Fruit fly (Drosophila melanogaster) whole organism, prepupa: ENCODE results near the gene cpo.

Source experiments
- Blimp-1 ChIP-seq: fragments of 200-800 bp; sonication (Bioruptor generic); optimal IDR thresholded peaks from 3 replicates; lab custom pipeline; 2017; ENCODE audit warnings: missing biosample characterization, missing genetic modification characterization, mild to moderate bottlenecking, moderate library complexity, missing genetic modification reagents
- CG11294 ChIP-seq: fragments of 200-800 bp; sonication (Bioruptor generic); IDR thresholded peaks from 2 replicates; pipeline ENCODE4 v1.3.6; 2022; ENCODE audit warnings: missing biosample characterization, missing genetic modification characterization
- CG11762 ChIP-seq: fragments of 200-800 bp; sonication (Bioruptor generic); optimal IDR thresholded peaks from 3 replicates; lab custom pipeline; 2016; ENCODE audit warnings: missing biosample characterization, missing genetic modification characterization; ENCODE audit not compliant: insufficient read depth
- CG11902 ChIP-seq: fragments of 200-800 bp; sonication (Bioruptor generic); optimal IDR thresholded peaks from 3 replicates; lab custom pipeline; 2016; ENCODE audit warnings: missing biosample characterization, missing genetic modification characterization
- CG15336 ChIP-seq: fragments of 200-800 bp; sonication (Bioruptor generic); IDR thresholded peaks from 2 replicates; pipeline ENCODE4 v1.3.6; 2022; ENCODE audit warnings: missing biosample characterization, missing genetic modification characterization
- CG1621 ChIP-seq: fragments of 200-800 bp; sonication (Bioruptor generic); optimal IDR thresholded peaks from 3 replicates; lab custom pipeline; 2018; ENCODE audit warnings: missing biosample characterization, mild to moderate bottlenecking, missing genetic modification characterization
- CG3032 ChIP-seq: fragments of 200-800 bp; optimal IDR thresholded peaks from 2 replicates; lab custom pipeline; 2019; ENCODE audit warnings: missing biosample characterization, mild to moderate bottlenecking, missing genetic modification characterization, moderate library complexity
- CG31627 ChIP-seq: fragments of 200-800 bp; sonication (Bioruptor generic); optimal IDR thresholded peaks from 3 replicates; lab custom pipeline; 2016; ENCODE audit warnings: missing biosample characterization, missing genetic modification characterization
- CG3919 ChIP-seq: fragments of 200-800 bp; sonication (Bioruptor generic); optimal IDR thresholded peaks from 3 replicates; lab custom pipeline; 2016; ENCODE audit warnings: missing biosample characterization, missing genetic modification characterization
- CG4318 ChIP-seq: fragments of 200-800 bp; sonication (Bioruptor generic); optimal IDR thresholded peaks from 3 replicates; lab custom pipeline; 2017; ENCODE audit warnings: missing biosample characterization, mild to moderate bottlenecking, missing genetic modification characterization
- CG6163 ChIP-seq: fragments of 200-800 bp; sonication (Bioruptor generic); IDR thresholded peaks from 3 replicates; pipeline ENCODE4 v1.3.6; 2022; ENCODE audit warnings: missing biosample characterization, missing genetic modification characterization
- CG6792 ChIP-seq: fragments of 200-800 bp; sonication (Bioruptor generic); optimal IDR thresholded peaks from 3 replicates; lab custom pipeline; 2016; ENCODE audit warnings: missing biosample characterization, missing genetic modification characterization
- CG6808 ChIP-seq: fragments of 200-800 bp; sonication (Bioruptor generic); optimal IDR thresholded peaks from 3 replicates; lab custom pipeline; 2017; ENCODE audit warnings: missing biosample characterization, missing genetic modification characterization, mild to moderate bottlenecking, moderate library complexity, missing genetic modification reagents
- CG6854 ChIP-seq: fragments of 200-800 bp; sonication (Bioruptor generic); optimal IDR thresholded peaks from 2 replicates; lab custom pipeline; 2017; ENCODE audit warnings: missing biosample characterization, mild to moderate bottlenecking, missing genetic modification characterization
- CG7368 ChIP-seq: fragments of 200-800 bp; sonication (Bioruptor generic); optimal IDR thresholded peaks from 3 replicates; lab custom pipeline; 2016; ENCODE audit warnings: missing biosample characterization, missing genetic modification characterization
- CG8119 ChIP-seq: fragments of 200-800 bp; sonication (Bioruptor generic); IDR thresholded peaks from 3 replicates; pipeline ENCODE4 v1.3.6; 2022; ENCODE audit warnings: missing biosample characterization, missing genetic modification characterization
- CG8319 ChIP-seq: fragments of 200-800 bp; sonication (Bioruptor generic); optimal IDR thresholded peaks from 3 replicates; lab custom pipeline; 2016; ENCODE audit warnings: missing biosample characterization, missing genetic modification characterization
- CG8632 ChIP-seq: fragments of 200-800 bp; sonication (Bioruptor generic); optimal IDR thresholded peaks from 3 replicates; lab custom pipeline; 2016; ENCODE audit warnings: missing biosample characterization, missing genetic modification characterization
- CG9139 ChIP-seq: fragments of 200-800 bp; sonication (Bioruptor generic); optimal IDR thresholded peaks from 3 replicates; lab custom pipeline; 2017; ENCODE audit warnings: missing biosample characterization, mild to moderate bottlenecking, missing genetic modification characterization
- Eip75B ChIP-seq: fragments of 200-800 bp; sonication (Bioruptor generic); optimal IDR thresholded peaks from 3 replicates; lab custom pipeline; 2016; ENCODE audit warnings: missing biosample characterization, missing genetic modification characterization
- Eip78C ChIP-seq: fragments of 200-800 bp; sonication (Bioruptor generic); peaks from one replicate; lab custom pipeline; 2016; ENCODE audit warnings: missing biosample characterization, missing genetic modification characterization
- Eip93F ChIP-seq: fragments of 200-800 bp; sonication (Bioruptor generic); optimal IDR thresholded peaks from 2 replicates; lab custom pipeline; 2016; ENCODE audit warnings: missing biosample characterization, mild to moderate bottlenecking, missing genetic modification characterization
- Ets21C ChIP-seq: fragments of 200-800 bp; sonication (Bioruptor generic); optimal IDR thresholded peaks from 3 replicates; lab custom pipeline; 2016; ENCODE audit warnings: missing biosample characterization, missing genetic modification characterization
- Gug ChIP-seq: fragments of 200-800 bp; sonication (Bioruptor generic); IDR thresholded peaks from 2 replicates; pipeline ENCODE4 v1.3.6; 2022; ENCODE audit warnings: missing biosample characterization, missing genetic modification characterization
- Hr38 ChIP-seq: sonication (Bioruptor generic); optimal IDR thresholded peaks from 2 replicates; lab custom pipeline; 2016; ENCODE audit warnings: missing biosample characterization, missing genetic modification characterization
- Met ChIP-seq: fragments of 200-800 bp; sonication (Bioruptor generic); optimal IDR thresholded peaks from 3 replicates; lab custom pipeline; 2016; ENCODE audit warnings: missing biosample characterization, missing genetic modification characterization
- OdsH ChIP-seq: fragments of 200-800 bp; sonication (Bioruptor generic); optimal IDR thresholded peaks from 3 replicates; lab custom pipeline; 2016; ENCODE audit warnings: missing biosample characterization, missing genetic modification characterization
- Smox ChIP-seq: fragments of 200-800 bp; sonication (Bioruptor generic); optimal IDR thresholded peaks from 3 replicates; lab custom pipeline; 2016; ENCODE audit warnings: missing biosample characterization, missing genetic modification characterization
- Sox102F ChIP-seq: fragments of 200-800 bp; sonication (Bioruptor generic); optimal IDR thresholded peaks from 2 replicates; lab custom pipeline; 2016; ENCODE audit warnings: missing biosample characterization, mild to moderate bottlenecking, missing genetic modification characterization
- Sox15 ChIP-seq: fragments of 200-800 bp; sonication (Bioruptor generic); optimal IDR thresholded peaks from 3 replicates; lab custom pipeline; 2016; ENCODE audit warnings: missing biosample characterization, missing genetic modification characterization
- achi ChIP-seq: fragments of 200-800 bp; sonication (Bioruptor generic); optimal IDR thresholded peaks from 3 replicates; lab custom pipeline; 2016; ENCODE audit warnings: missing biosample characterization, missing genetic modification characterization
- cyc ChIP-seq: fragments of 200-800 bp; sonication (Bioruptor generic); optimal IDR thresholded peaks from 3 replicates; lab custom pipeline; 2016; ENCODE audit warnings: missing biosample characterization, missing genetic modification characterization
- dac ChIP-seq: fragments of 200-800 bp; sonication (Bioruptor generic); optimal IDR thresholded peaks from 2 replicates; lab custom pipeline; 2017; ENCODE audit warnings: missing biosample characterization, mild to moderate bottlenecking, missing genetic modification characterization
- dsx ChIP-seq: fragments of 200-800 bp; optimal IDR thresholded peaks from 3 replicates; lab custom pipeline; 2019; ENCODE audit warnings: missing biosample characterization, mild to moderate bottlenecking, missing genetic modification characterization, moderate library complexity; ENCODE audit not compliant: poor library complexity, severe bottlenecking
- eg ChIP-seq: fragments of 200-800 bp; sonication (Bioruptor generic); IDR thresholded peaks from 3 replicates; pipeline ENCODE4 v1.3.6; 2022; ENCODE audit warnings: missing biosample characterization, missing genetic modification characterization
- esn ChIP-seq: fragments of 200-800 bp; sonication (Bioruptor generic); optimal IDR thresholded peaks from 2 replicates; lab custom pipeline; 2016; ENCODE audit warnings: missing biosample characterization, mild to moderate bottlenecking, missing genetic modification characterization, moderate library complexity
- fd59A ChIP-seq: fragments of 200-800 bp; sonication (Bioruptor generic); optimal IDR thresholded peaks from 2 replicates; lab custom pipeline; 2017; ENCODE audit warnings: missing biosample characterization, mild to moderate bottlenecking, missing genetic modification characterization, missing genetic modification reagents
- fd85E ChIP-seq: fragments of 200-800 bp; sonication (Bioruptor generic); optimal IDR thresholded peaks from 3 replicates; lab custom pipeline; 2016; ENCODE audit warnings: missing biosample characterization, missing genetic modification characterization
- fkh ChIP-seq: fragments of 200-800 bp; sonication (Bioruptor generic); optimal IDR thresholded peaks from 3 replicates; lab custom pipeline; 2017; ENCODE audit warnings: missing biosample characterization, mild to moderate bottlenecking, missing genetic modification characterization, moderate library complexity
- lz ChIP-seq: fragments of 200-800 bp; sonication (Bioruptor generic); optimal IDR thresholded peaks from 3 replicates; lab custom pipeline; 2016; ENCODE audit warnings: missing biosample characterization, missing genetic modification characterization
- net ChIP-seq: fragments of 200-800 bp; sonication (Bioruptor generic); optimal IDR thresholded peaks from 3 replicates; lab custom pipeline; 2016; ENCODE audit warnings: missing biosample characterization, missing genetic modification characterization
- salr ChIP-seq, 2 experiments: fragments of 200-800 bp; sonication (Bioruptor generic); optimal IDR thresholded peaks; 3 replicates each; lab custom pipeline; 2016 to 2018; ENCODE audit warnings: missing biosample characterization in 2 of 2, missing genetic modification characterization in 2 of 2, mild to moderate bottlenecking in 1 of 2
- spab ChIP-seq: fragments of 200-800 bp; sonication (Bioruptor generic); optimal IDR thresholded peaks from 2 replicates; lab custom pipeline; 2017; ENCODE audit warnings: missing biosample characterization, mild to moderate bottlenecking, missing genetic modification characterization, missing genetic modification reagents
- ss ChIP-seq, 2 experiments: fragments of 200-800 bp; sonication (Bioruptor generic); optimal IDR thresholded peaks; 2 replicates in 1 of 2; 3 replicates in 1 of 2; lab custom pipeline; 2017 to 2018; ENCODE audit warnings: mild to moderate bottlenecking in 2 of 2, missing biosample characterization in 2 of 2, missing genetic modification characterization in 2 of 2, moderate library complexity in 1 of 2
- svp ChIP-seq: fragments of 200-800 bp; sonication (Bioruptor generic); peaks from one replicate; lab custom pipeline; 2016; ENCODE audit warnings: missing biosample characterization, missing genetic modification characterization

Gene cpo

DNA sequence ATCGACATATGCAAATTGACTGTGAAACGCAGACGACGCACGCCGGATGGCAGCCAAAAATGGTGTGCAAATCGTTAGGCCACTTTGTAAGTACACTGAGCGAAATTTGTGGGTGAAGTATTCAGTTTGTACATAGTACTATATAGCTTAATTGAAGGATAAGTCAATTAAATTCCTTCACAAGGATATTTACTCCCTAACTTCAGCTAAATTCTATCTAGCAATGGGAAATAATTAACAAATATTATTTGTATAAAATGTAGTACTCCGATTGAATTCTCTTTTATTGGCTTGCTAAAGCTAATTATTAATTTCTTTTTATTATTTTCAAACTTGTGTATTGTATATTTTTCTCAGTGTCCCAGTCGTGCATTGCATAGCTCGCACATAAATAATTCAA is 109.5 kb downstream of the cpo start (continued):
- peak; percentile 24 for TF ChIP-seq OdsH (GFP tag; lab: Kevin White, UChicago)
- peak; percentile 59; the same call in 2 of the 3 replicates for TF ChIP-seq eg (GFP tag; lab: Robert Waterston, UW)
- TF ChIP-seq, all 60 proteins: peak for 15

DNA sequence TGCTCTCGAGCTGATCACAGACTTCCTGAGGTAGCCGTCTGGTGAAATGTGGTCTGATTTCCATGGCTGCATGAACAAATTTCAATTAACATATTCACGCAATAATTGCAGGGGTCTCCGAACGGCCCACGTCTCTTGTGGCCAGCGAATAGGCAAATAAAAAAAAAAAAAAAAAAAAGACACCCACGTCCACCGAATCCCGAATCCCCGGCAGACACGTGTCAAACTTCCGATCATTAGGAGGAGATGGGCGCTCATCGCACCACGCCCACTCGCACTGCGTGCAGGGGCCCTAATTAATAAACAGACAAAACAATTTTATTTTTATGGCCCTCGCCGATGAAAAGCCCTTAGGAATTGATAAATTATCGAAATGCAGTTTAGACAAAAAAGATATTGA is 123.9 kb downstream of the cpo start:
- TF ChIP-seq Sox102F (GFP tag; lab: Kevin White, UChicago) = no peak

- TF ChIP-seq achi (GFP tag; lab: Kevin White, UChicago) (peak; percentile 73), esn (GFP tag; lab: Kevin White, UChicago) (peak; percentile 52), fkh (GFP tag; lab: Kevin White, UChicago) (no peak), dsx (GFP tag; lab: Kevin White, UChicago) (peak; percentile 34), fd85E (GFP tag; lab: Kevin White, UChicago) (no peak), CG8119 (GFP tag; lab: Robert Waterston, UW) (peak; percentile 71; the same call in 2 of the 3 replicates), CG6854 (no peak), CG11902 (GFP tag; lab: Kevin White, UChicago) (peak; percentile 39), Eip93F (GFP tag; lab: Kevin White, UChicago) (no peak), Smox (peak; percentile 43), ss (GFP tag; optimal IDR thresholded peaks at IDR 0.05; lab: Kevin White, UChicago) (peak; percentile 30 to 60), CG6163 (GFP tag; lab: Robert Waterston, UW) (peak; percentile 36; the same call in 1 of the 3 replicates), CG1621 (peak; percentile 1), cyc (GFP tag; lab: Kevin White, UChicago) (peak; percentile 52), CG11762 (GFP tag; lab: Kevin White, UChicago) (peak; percentile 48), lz (peak; percentile 44), CG15336 (GFP tag; lab: Robert Waterston, UW) (peak; percentile 61; the same call in 1 of the 2 replicates), Ets21C (GFP tag; lab: Kevin White, UChicago) (no peak), CG8632 (GFP tag; lab: Kevin White, UChicago) (peak; percentile 51), CG3032 (tag; lab: Kevin White, UChicago) (peak; percentile 61), CG31627 (GFP tag; lab: Kevin White, UChicago) (peak; percentile 11), salr (GFP tag; optimal IDR thresholded peaks at IDR 0.05; lab: Kevin White, UChicago) (peak in 1 of 2 experiments; percentile 79), Sox15 (GFP tag; lab: Kevin White, UChicago) (peak; percentile 30), Met (peak; percentile 45), CG8319 (GFP tag; lab: Kevin White, UChicago) (no peak), spab (GFP tag; lab: Kevin White, UChicago) (peak; percentile 69), Blimp-1 (GFP tag; lab: Kevin White, UChicago) (peak; percentile 19), CG9139 (GFP tag; lab: Kevin White, UChicago) (peak; percentile 37), net (GFP tag; lab: Kevin White, UChicago) (peak; percentile 33), CG11294 (GFP tag; lab: Robert Waterston, UW) (no peak; the same call in 1 of the 2 replicates), Gug (no peak), svp (GFP tag; lab: Kevin White, UChicago) (no peak), fd59A (GFP tag; lab: Kevin White, UChicago) (peak; percentile 63), Hr38 (GFP tag; lab: Kevin White, UChicago) (no peak), CG6808 (GFP tag; lab: Kevin White, UChicago) (peak; percentile 69), Sox102F (GFP tag; lab: Kevin White, UChicago) (peak; percentile 0), Eip75B (peak; percentile 72), CG7368 (peak; percentile 39), CG4318 (GFP tag; lab: Kevin White, UChicago) (peak; percentile 59), CG3919 (peak; percentile 71), OdsH (GFP tag; lab: Kevin White, UChicago) (peak; percentile 74), CG6792 (GFP tag; lab: Kevin White, UChicago) (peak; percentile 61), dac (GFP tag; lab: Kevin White, UChicago) (peak; percentile 6), eg (GFP tag; lab: Robert Waterston, UW) (peak; percentile 12; the same call in 1 of the 3 replicates), Eip78C (GFP tag; lab: Kevin White, UChicago) (peak; percentile 93)
These were observed 129.8 kb downstream of the cpo start for dm6 chr3R:18049272-18050015.
